Fruit fly (Drosophila melanogaster) whole organism, embryonic: ENCODE measurements around the gene CG13978.

Source experiments
- CG12071 ChIP-seq: fragments of 200-800 bp; sonication (Bioruptor generic); optimal IDR thresholded peaks from 3 replicates; lab custom pipeline; 2018; ENCODE audit warnings: missing biosample characterization, mild to moderate bottlenecking, missing genetic modification characterization
- CG14860 ChIP-seq: fragments of 200-800 bp; sonication (Bioruptor generic); IDR thresholded peaks from 3 replicates; pipeline ENCODE4 v1.3.6; 2022; ENCODE audit warnings: missing biosample characterization, missing genetic modification characterization; ENCODE audit not compliant: partially characterized antibody
- CG15479 ChIP-seq: fragments of 200-800 bp; sonication (Bioruptor generic); optimal IDR thresholded peaks from 3 replicates; lab custom pipeline; 2019; ENCODE audit warnings: missing biosample characterization, mild to moderate bottlenecking, missing genetic modification characterization, moderate library complexity
- CG3838 ChIP-seq: fragments of 200-800 bp; sonication (Bioruptor generic); optimal IDR thresholded peaks from 3 replicates; lab custom pipeline; 2016; ENCODE audit warnings: missing biosample characterization, missing genetic modification characterization
- HLHmδ ChIP-seq: fragments of 200-800 bp; sonication (Bioruptor generic); optimal IDR thresholded peaks from 2 replicates; lab custom pipeline; 2018; ENCODE audit warnings: missing biosample characterization, mild to moderate bottlenecking, missing genetic modification characterization, moderate library complexity
- Lhr ChIP-seq: fragments of 200-800 bp; sonication (Bioruptor generic); optimal IDR thresholded peaks from 3 replicates; lab custom pipeline; 2017; ENCODE audit warnings: mild to moderate bottlenecking, missing biosample characterization, missing genetic modification reagents, missing genetic modification characterization
- dpn ChIP-seq, 2 experiments: fragments of 200-800 bp; sonication (Bioruptor generic); optimal IDR thresholded peaks; 3 replicates each; lab custom pipeline; 2016; ENCODE audit warnings: missing biosample characterization in 2 of 2, missing genetic modification characterization in 2 of 2
- emc ChIP-seq: fragments of 200-800 bp; sonication (Bioruptor generic); optimal IDR thresholded peaks from 2 replicates; lab custom pipeline; 2016; ENCODE audit warnings: missing biosample characterization, missing genetic modification characterization
- fru ChIP-seq: fragments of >200 bp; optimal IDR thresholded peaks from 2 replicates; lab custom pipeline; 2017
- lmd ChIP-seq: fragments of 200-800 bp; sonication (Bioruptor generic); IDR thresholded peaks from 2 replicates; pipeline ENCODE4 v1.3.6; 2022; ENCODE audit warnings: missing biosample characterization, missing genetic modification characterization

- TF ChIP-seq lmd (GFP tag; lab: Robert Waterston, UW) = no peak
- TF ChIP-seq CG12071 (GFP tag; lab: Kevin White, UChicago) = no peak
- TF ChIP-seq CG15479 (GFP tag; lab: Kevin White, UChicago) = no peak
- TF ChIP-seq fru = no peak
- no peak for TF ChIP-seq HLHmδ (GFP tag; lab: Kevin White, UChicago)
- no peak for TF ChIP-seq emc (GFP tag; lab: Kevin White, UChicago)
- TF ChIP-seq dpn (GFP tag; optimal IDR thresholded peaks at IDR 0.05; lab: Kevin White, UChicago) = no peak
- TF ChIP-seq Lhr (GFP tag; lab: Kevin White, UChicago) = no peak
- TF ChIP-seq CG3838 (GFP tag; lab: Kevin White, UChicago) = no peak
- TF ChIP-seq CG14860 (GFP tag; lab: Robert Waterston, UW) = no peak
These were observed 38.9 kb downstream of the CG13978 start, which contains the start of gene CG5402 for dm6 chr3R:27502856-27503255.
